Fruit fly (Drosophila melanogaster) Kc167 (cell line): ENCODE measurements around the gene CG1840.

Experiments
- h ChIP-seq: fragments of >200 bp; optimal IDR thresholded peaks from 3 replicates; lab custom pipeline; 2018; ENCODE audit warnings: missing external identifiers
- psq ChIP-seq: fragments of >200 bp; optimal IDR thresholded peaks from 2 replicates; lab custom pipeline; 2017; ENCODE audit warnings: missing external identifiers

DNA sequence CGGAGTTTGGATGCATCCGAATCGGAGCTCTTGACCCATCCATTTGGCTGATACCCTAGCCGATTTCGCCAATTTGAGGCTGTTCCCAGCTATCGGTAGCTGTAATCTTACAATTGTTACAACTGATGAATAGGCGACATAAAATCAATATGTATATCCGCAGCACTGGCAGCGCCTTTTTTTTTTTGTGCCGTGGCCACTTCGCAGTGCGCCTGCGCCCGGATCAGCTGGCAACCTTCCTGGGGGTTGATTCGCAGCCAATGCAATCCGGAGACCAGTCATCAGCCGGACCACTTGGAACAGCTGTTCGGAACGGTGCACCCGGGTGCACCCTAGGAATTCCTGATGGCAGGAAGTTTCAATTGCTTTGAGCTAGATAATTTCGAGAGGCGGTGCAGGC, 42.6 kb downstream of the CG1840 start, which contains the start of gene Pdzd8:
- no peak for TF ChIP-seq h
- no peak for TF ChIP-seq psq
